Worm (Caenorhabditis elegans): ENCODE results near the gene M110.10.

DNA sequence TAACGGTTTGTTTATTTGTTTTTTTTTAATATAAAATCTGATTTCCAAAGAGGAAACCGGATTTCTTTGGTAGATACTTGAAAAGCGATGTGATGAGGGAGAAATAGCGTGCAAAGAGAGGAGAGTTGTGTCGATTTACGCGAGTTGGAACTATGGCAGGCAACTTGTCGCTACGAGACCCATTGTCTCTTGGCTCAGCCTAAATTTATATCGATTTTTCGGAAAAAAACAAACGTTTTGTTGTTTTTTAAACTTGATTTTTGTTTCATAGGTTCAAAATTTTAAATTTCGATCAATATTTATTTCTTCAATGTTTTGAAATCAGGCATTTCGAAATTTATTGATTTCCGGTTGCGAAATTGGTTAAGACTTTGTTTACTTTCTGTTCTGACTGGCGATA, 2.2 kb upstream of the M110.10 start, which contains the start of gene M110.3:
- no peak for TF ChIP-seq aly-1 (tag; optimal IDR thresholded peaks at IDR 0.05)
- no peak for TF ChIP-seq tbx-37 (GFP tag; conservative IDR thresholded peaks at IDR 0.05)
- TF ChIP-seq hmg-4 (GFP tag; optimal IDR thresholded peaks at IDR 0.05): no peak
- TF ChIP-seq ceh-36 (tag; optimal IDR thresholded peaks at IDR 0.05): no peak
